Worm (Caenorhabditis elegans): ENCODE data around the gene F13E9.15.

F13E9.15 gene

DNA sequence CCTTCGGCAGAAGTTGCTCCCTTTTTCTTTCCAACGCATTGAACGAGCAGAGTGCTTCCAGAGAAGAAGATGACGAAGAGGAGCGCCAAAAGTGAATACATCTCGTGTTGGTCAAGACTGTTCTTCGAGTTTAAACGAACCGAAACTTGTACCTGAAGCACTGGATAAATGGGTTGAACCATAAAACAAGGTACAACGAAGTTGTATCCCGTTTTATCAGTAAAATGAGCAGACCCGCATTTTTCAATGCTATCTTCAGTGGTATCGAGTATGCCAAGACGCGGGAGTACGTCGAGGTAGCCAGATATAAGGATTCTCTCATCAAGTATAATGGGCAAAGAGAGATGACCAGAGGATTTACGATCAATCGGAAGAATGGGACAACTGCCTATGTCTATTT lies 2.4 kb downstream of the F13E9.15 start, which contains the start of gene F13E9.16:
TSS of gene F13E9.16 (minus strand) at position 101 of the 400 bp plus-strand sequence.
- TF ChIP-seq ceh-100 (GFP tag; IDR thresholded peaks at IDR 0.05) (no peak), F39B2.1 (GFP tag; IDR thresholded peaks at IDR 0.05) (no peak), C06A6.2 (GFP tag; conservative IDR thresholded peaks at IDR 0.05) (no peak), cebp-2 (GFP tag; IDR thresholded peaks at IDR 0.05) (no peak), fkh-3 (tag; optimal IDR thresholded peaks at IDR 0.05) (no peak), lir-1 (GFP tag; conservative IDR thresholded peaks at IDR 0.05) (no peak), dpff-1 (tag; optimal IDR thresholded peaks at IDR 0.05) (no peak), bed-2 (GFP tag; IDR thresholded peaks at IDR 0.05) (no peak), Y53G8AR.9 (GFP tag; conservative IDR thresholded peaks at IDR 0.05) (no peak), snpc-1.3 (tag; optimal IDR thresholded peaks at IDR 0.05; ENCODE audit: insufficient read depth) (no peak), egrh-3 (GFP tag; IDR thresholded peaks at IDR 0.05) (no peak), nhr-179 (tag; optimal IDR thresholded peaks at IDR 0.05) (no peak)

DNA sequence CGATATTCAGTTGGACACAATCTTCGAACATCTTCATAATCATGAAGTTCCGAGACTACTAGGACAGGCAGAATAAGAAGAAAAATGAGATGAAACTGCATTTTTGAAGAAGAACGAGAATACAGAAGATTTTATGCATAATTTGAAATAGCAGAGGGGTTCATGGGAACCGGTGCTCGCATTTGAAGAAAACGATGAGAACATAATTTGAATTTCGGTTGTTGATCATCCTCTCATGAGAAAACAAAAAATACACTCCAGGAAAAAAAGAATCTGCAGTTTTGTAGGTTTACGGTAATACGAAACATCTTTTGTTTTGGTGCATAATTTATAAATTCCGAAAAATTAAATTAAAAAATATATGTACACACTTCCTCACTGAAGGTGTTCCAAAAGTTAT lies 3.8 kb downstream of the F13E9.15 start, which contains the start of gene srlf-11:
TSS of gene srlf-11 (minus strand) at position 101 of the 400 bp plus-strand sequence.
- no peak for TF ChIP-seq nfyb-1 (GFP tag; IDR thresholded peaks at IDR 0.05)
- TF ChIP-seq egl-44 (GFP tag; IDR thresholded peaks at IDR 0.05) = no peak
- TF ChIP-seq nfya-2 (GFP tag; IDR thresholded peaks at IDR 0.05) = no peak
- TF ChIP-seq tbp1 (GFP tag; optimal IDR thresholded peaks at IDR 0.05) = no peak
- no peak for TF ChIP-seq ceh-40 (GFP tag; IDR thresholded peaks at IDR 0.05)
- TF ChIP-seq B0019.2 (GFP tag; conservative IDR thresholded peaks at IDR 0.05) = no peak
- no peak for TF ChIP-seq him-1 (tag; optimal IDR thresholded peaks at IDR 0.05)
- no peak for TF ChIP-seq F10E7.11 (tag; optimal IDR thresholded peaks at IDR 0.05)
- no peak for TF ChIP-seq F37B4.10 (GFP tag; IDR thresholded peaks at IDR 0.05)
- TF ChIP-seq lin-35 (GFP tag; optimal IDR thresholded peaks at IDR 0.05) = no peak
- TF ChIP-seq F22D6.2 (tag; optimal IDR thresholded peaks at IDR 0.05) = no peak
- TF ChIP-seq cebp-2 (GFP tag; IDR thresholded peaks at IDR 0.05) = no peak
- no peak for TF ChIP-seq zfh-2 (GFP tag; conservative IDR thresholded peaks at IDR 0.05)

DNA sequence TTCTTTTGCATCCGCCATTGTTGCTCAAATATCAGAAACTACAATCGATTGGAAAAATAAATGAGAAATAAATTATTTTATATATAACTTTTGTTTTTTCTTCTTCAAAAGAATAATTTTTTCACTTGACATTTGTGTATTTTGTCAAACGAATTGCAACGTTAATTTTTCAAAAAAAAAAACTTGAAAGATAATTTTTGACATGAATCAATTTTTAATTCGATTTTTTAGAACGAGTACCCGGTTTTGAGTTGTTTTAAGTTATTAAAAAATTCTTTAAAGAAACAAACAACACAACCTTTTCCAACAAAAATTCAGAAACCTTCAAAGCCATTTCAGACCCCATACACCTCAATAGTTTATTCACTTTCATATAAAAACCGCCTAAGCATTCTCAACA lies 5.4 kb downstream of the F13E9.15 start, which contains the start of gene F13E9.5:
TSS of gene F13E9.5 (minus strand) at position 101 of the 400 bp plus-strand sequence.
- TF ChIP-seq ceh-79 (tag; optimal IDR thresholded peaks at IDR 0.05) (no peak), xnd-1 (tag; optimal IDR thresholded peaks at IDR 0.05) (no peak), ztf-6 (GFP tag; IDR thresholded peaks at IDR 0.05) (no peak), nhr-80 (tag; optimal IDR thresholded peaks at IDR 0.05) (no peak), egl-18 (GFP tag; IDR thresholded peaks at IDR 0.05) (no peak), C17E4.6 (GFP tag; IDR thresholded peaks at IDR 0.05) (no peak), cebp-2 (GFP tag; IDR thresholded peaks at IDR 0.05) (no peak), hlh-12 (tag; optimal IDR thresholded peaks at IDR 0.05) (no peak), F33H1.4 (GFP tag; IDR thresholded peaks at IDR 0.05) (no peak), lsl-1 (GFP tag; optimal IDR thresholded peaks at IDR 0.05) (no peak), efl-1 (GFP tag; optimal IDR thresholded peaks at IDR 0.05) (no peak), Y67H2A.10 (GFP tag; conservative IDR thresholded peaks at IDR 0.05) (no peak)

DNA sequence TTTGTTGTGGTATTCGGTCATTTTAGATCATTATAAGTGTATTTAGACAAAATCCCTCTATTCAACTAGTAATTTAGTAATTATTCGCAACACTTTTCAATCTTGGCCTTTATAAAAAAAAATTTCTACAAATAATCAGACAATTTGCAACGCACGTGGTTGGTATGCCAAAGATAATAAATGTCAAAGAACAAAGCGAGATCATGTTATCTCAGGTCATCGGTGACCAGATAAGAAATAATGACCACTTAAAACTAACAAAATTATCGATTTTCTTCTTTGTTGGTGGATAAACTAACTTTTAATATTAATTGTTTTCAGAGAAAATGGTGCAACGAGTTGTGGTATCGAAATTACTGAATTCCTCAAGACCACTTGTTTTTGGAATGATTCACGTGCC lies 8.4 kb downstream of the F13E9.15 start, which contains the start of gene F13E9.13:
TSS of gene F13E9.13 (plus strand) at position 317 of the 400 bp plus-strand sequence.
- TF ChIP-seq ekl-4 (GFP tag; IDR thresholded peaks at IDR 0.05) = no peak
- TF ChIP-seq Y95B8A.8 (GFP tag; IDR thresholded peaks at IDR 0.05) = no peak
- no peak for TF ChIP-seq F33H1.4 (GFP tag; IDR thresholded peaks at IDR 0.05)
- TF ChIP-seq sdz-38 (tag; optimal IDR thresholded peaks at IDR 0.05) = no peak
- TF ChIP-seq hsf-1 (GFP tag; IDR thresholded peaks at IDR 0.05) = no peak
- no peak for TF ChIP-seq attf-6 (GFP tag; IDR thresholded peaks at IDR 0.05)
- no peak for TF ChIP-seq akir-1 (GFP tag; optimal IDR thresholded peaks at IDR 0.05)
